Fruit fly (Drosophila melanogaster): ENCODE measurements around the gene Tsp.

Tsp gene

DNA sequence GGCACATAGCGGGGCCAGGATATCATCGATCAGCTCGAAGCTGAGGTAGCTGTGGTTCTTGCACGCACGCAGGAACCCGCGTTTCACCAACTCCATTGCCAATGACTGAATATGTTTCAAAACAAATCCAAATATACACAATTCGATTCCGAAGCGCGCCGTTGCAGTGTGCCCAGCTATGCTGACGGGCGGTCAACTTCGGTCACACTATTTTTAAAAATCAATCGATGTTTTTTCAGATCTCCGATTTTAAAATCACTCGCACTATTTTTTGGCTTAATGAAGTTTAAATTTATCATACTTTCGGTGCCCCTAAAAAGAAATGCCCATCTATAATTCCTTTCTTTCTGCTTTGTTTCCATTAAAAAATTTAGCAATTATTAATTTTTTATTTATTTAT lies 31.4 kb downstream of the Tsp start, which contains the start of gene Nse1 (continued):
- no peak for TF ChIP-seq CG1529 (GFP tag; optimal IDR thresholded peaks at IDR 0.05)
- no peak for TF ChIP-seq CG8944 (GFP tag; optimal IDR thresholded peaks at IDR 0.05)
- no peak for TF ChIP-seq toy (GFP tag; IDR thresholded peaks at IDR 0.05)
- TF ChIP-seq psq (GFP tag; optimal IDR thresholded peaks at IDR 0.05): no peak
- TF ChIP-seq CG10209 (GFP tag; optimal IDR thresholded peaks at IDR 0.05): no peak
- no peak for TF ChIP-seq Lpt (GFP tag; optimal IDR thresholded peaks at IDR 0.05)
- peak; percentile 77 for TF ChIP-seq unc-4 (GFP tag; IDR thresholded peaks at IDR 0.05; ENCODE audit: partially characterized antibody)
- TF ChIP-seq bab2 (GFP tag; optimal IDR thresholded peaks at IDR 0.05): no peak
- TF ChIP-seq CG18619 (GFP tag; optimal IDR thresholded peaks at IDR 0.05): no peak
- TF ChIP-seq Dref (GFP tag; IDR thresholded peaks at IDR 0.05): peak; percentile 76
- peak; percentile 73 for TF ChIP-seq gfzf (GFP tag; optimal IDR thresholded peaks at IDR 0.05)
- peak; percentile 66 for TF ChIP-seq CG1603 (tag; optimal IDR thresholded peaks at IDR 0.05)
- peak; percentile 43 for TF ChIP-seq Myb (GFP tag; optimal IDR thresholded peaks at IDR 0.05)
- no peak for TF ChIP-seq CG12769 (tag; optimal IDR thresholded peaks at IDR 0.05)
- peak; percentile 9 for TF ChIP-seq CG4617 (GFP tag; optimal IDR thresholded peaks at IDR 0.05; ENCODE audit: borderline replicate concordance)
- no peak for TF ChIP-seq CG11695 (GFP tag; IDR thresholded peaks at IDR 0.05)
- peak; percentile 24 for TF ChIP-seq Lhr (GFP tag; optimal IDR thresholded peaks at IDR 0.05)
- TF ChIP-seq CG13287 (GFP tag; IDR thresholded peaks at IDR 0.05; ENCODE audit: partially characterized antibody): peak; percentile 83
- TF ChIP-seq slou (GFP tag; optimal IDR thresholded peaks at IDR 0.05): no peak
- peak; percentile 20 for TF ChIP-seq CG12659 (GFP tag; optimal IDR thresholded peaks at IDR 0.05)
- peak; percentile 61 for TF ChIP-seq Doc3 (GFP tag; IDR thresholded peaks at IDR 0.05; ENCODE audit: partially characterized antibody)
- TF ChIP-seq Sry-δ (GFP tag; optimal IDR thresholded peaks at IDR 0.05): peak; percentile 84
- TF ChIP-seq CG18476 (GFP tag; optimal IDR thresholded peaks at IDR 0.05): no peak
- no peak for TF ChIP-seq CG17361 (GFP tag; IDR thresholded peaks at IDR 0.05)
- no peak for TF ChIP-seq CG4424 (GFP tag; optimal IDR thresholded peaks at IDR 0.05)
- no peak for TF ChIP-seq CG7372 (GFP tag; IDR thresholded peaks at IDR 0.05)
- TF ChIP-seq HHEX (GFP tag; optimal IDR thresholded peaks at IDR 0.05): no peak
- peak; percentile 33; the same call in 1 of the 2 replicates for TF ChIP-seq ato (GFP tag; IDR thresholded peaks at IDR 0.05; ENCODE audit: partially characterized antibody)
- no peak for TF ChIP-seq kni (GFP tag; optimal IDR thresholded peaks at IDR 0.05)
- TF ChIP-seq CG10979 (tag; optimal IDR thresholded peaks at IDR 0.05): no peak
- TF ChIP-seq CG1602 (GFP tag; optimal IDR thresholded peaks at IDR 0.05): no peak
- no peak for TF ChIP-seq pb (GFP tag; optimal IDR thresholded peaks at IDR 0.05)
- TF ChIP-seq CG7271 (tag; optimal IDR thresholded peaks at IDR 0.05): no peak
- no peak for TF ChIP-seq CG10959 (GFP tag; IDR thresholded peaks at IDR 0.05)
- TF ChIP-seq D (optimal IDR thresholded peaks at IDR 0.05): peak; percentile 11
- TF ChIP-seq D (GFP tag; optimal IDR thresholded peaks at IDR 0.05): no peak
- TF ChIP-seq zen2 (GFP tag; IDR thresholded peaks at IDR 0.05; ENCODE audit: partially characterized antibody): peak; percentile 52; the same call in 2 of the 3 replicates
- TF ChIP-seq ERR (GFP tag; optimal IDR thresholded peaks at IDR 0.05): no peak
- TF ChIP-seq CG14710 (tag; optimal IDR thresholded peaks at IDR 0.05): peak; percentile 38
- TF ChIP-seq CG2129 (GFP tag; IDR thresholded peaks at IDR 0.05; ENCODE audit: partially characterized antibody): peak; percentile 38; the same call in 1 of the 2 replicates
- peak; percentile 79 for TF ChIP-seq bbx (GFP tag; IDR thresholded peaks at IDR 0.05; ENCODE audit: partially characterized antibody)
- TF ChIP-seq CG11696 (GFP tag; IDR thresholded peaks at IDR 0.05): no peak
- TF ChIP-seq Dll (GFP tag; IDR thresholded peaks at IDR 0.05; ENCODE audit: partially characterized antibody): peak; percentile 75; the same call in 3 of the 4 replicates
- TF ChIP-seq CG10267 (tag; optimal IDR thresholded peaks at IDR 0.05): peak; percentile 32
